Worm (Caenorhabditis elegans) whole organism, L1 larva: ENCODE measurements around the gene C36E6.8.

Source experiments
- C04F5.9 ChIP-seq: sonication (generic microtip); optimal IDR thresholded peaks from 2 replicates; lab custom pipeline; 2016; ENCODE audit warnings: missing genetic modification characterization, missing compliant biosample characterization
- C34B4.2 ChIP-seq: sonication (generic microtip); optimal IDR thresholded peaks from 2 replicates; lab custom pipeline; 2017; ENCODE audit warnings: mild to moderate bottlenecking, missing genetic modification characterization, missing compliant biosample characterization
- Y116A8C.19 ChIP-seq: sonication (generic microtip); optimal IDR thresholded peaks from 2 replicates; lab custom pipeline; 2016; ENCODE audit warnings: missing compliant biosample characterization, missing genetic modification characterization, borderline replicate concordance
- blmp-1 ChIP-seq: fragments of 150-350 bp; optimal IDR thresholded peaks from 2 replicates; lab custom pipeline; 2014; ENCODE audit warnings: missing biosample characterization, missing genetic modification characterization
- ceh-8 ChIP-seq: fragments of 200-800 bp; sonication (Bioruptor generic); optimal IDR thresholded peaks from 2 replicates; lab custom pipeline; 2018; ENCODE audit warnings: mild to moderate bottlenecking, missing genetic modification characterization, moderate library complexity, missing compliant biosample characterization
- ceh-82 ChIP-seq, 3 experiments: fragments of 150-350 bp in 1 of 3; sonication (generic microtip) in 2 of 3; optimal IDR thresholded peaks; 2 replicates each; lab custom pipeline; 2014 to 2017; ENCODE audit warnings: missing biosample characterization in 3 of 3, missing genetic modification characterization in 3 of 3
- ceh-88 ChIP-seq: fragments of 200-800 bp; sonication (Bioruptor generic); IDR thresholded peaks from 2 replicates; pipeline ENCODE4 v1.3.6; 2022; ENCODE audit warnings: missing genetic modification characterization, missing compliant biosample characterization
- ceh-90 ChIP-seq: sonication (generic microtip); optimal IDR thresholded peaks from 2 replicates; lab custom pipeline; 2016; ENCODE audit warnings: missing genetic modification characterization, missing compliant biosample characterization
- ces-1 ChIP-seq: fragments of 150-350 bp; optimal IDR thresholded peaks from 2 replicates; lab custom pipeline; 2014; ENCODE audit warnings: missing biosample characterization, missing genetic modification reagents, missing genetic modification characterization
- dpl-1 ChIP-seq, 3 experiments: fragments of 150-350 bp in 2 of 3; sonication (generic microtip) in 1 of 3; optimal IDR thresholded peaks; 2 replicates each; lab custom pipeline; 2014 to 2017; ENCODE audit warnings: missing biosample characterization in 3 of 3, missing genetic modification characterization in 3 of 3, missing genetic modification reagents in 3 of 3
- efl-3 ChIP-seq: fragments of 200-800 bp; sonication (Bioruptor generic); optimal IDR thresholded peaks from 2 replicates; lab custom pipeline; 2018; ENCODE audit warnings: mild to moderate bottlenecking, missing genetic modification characterization, missing compliant biosample characterization
- egl-13 ChIP-seq: sonication (generic microtip); optimal IDR thresholded peaks from 2 replicates; lab custom pipeline; 2016; ENCODE audit warnings: missing genotype, missing genetic modification reagents, missing genetic modification characterization, missing compliant biosample characterization
- elt-3 ChIP-seq, 6 experiments: fragments of 150-350 bp in 1 of 6; sonication (generic microtip); optimal IDR thresholded peaks; 2 replicates each; lab custom pipeline; 2017 to 2018; ENCODE audit warnings: missing biosample characterization in 6 of 6, missing genetic modification characterization in 6 of 6, inconsistent platforms in 1 of 6
- ets-5 ChIP-seq: fragments of 200-800 bp; sonication (Bioruptor generic); IDR thresholded peaks from 2 replicates; pipeline ENCODE4 v1.3.6; 2022; ENCODE audit warnings: missing genetic modification characterization, missing compliant biosample characterization
- fkh-4 ChIP-seq: sonication (generic microtip); optimal IDR thresholded peaks from 2 replicates; lab custom pipeline; 2016; ENCODE audit warnings: missing compliant biosample characterization, missing genetic modification characterization, borderline replicate concordance
- fkh-8 ChIP-seq: sonication (generic microtip); optimal IDR thresholded peaks from 2 replicates; lab custom pipeline; 2016; ENCODE audit warnings: mild to moderate bottlenecking, missing genetic modification characterization, missing compliant biosample characterization
- fos-1 ChIP-seq: fragments of 150-350 bp; optimal IDR thresholded peaks from 2 replicates; lab custom pipeline; 2014; ENCODE audit warnings: missing biosample characterization, missing genetic modification characterization
- grh-1 ChIP-seq: fragments of 200-800 bp; sonication (Bioruptor generic); IDR thresholded peaks from 2 replicates; pipeline ENCODE4 v1.3.6; 2022; ENCODE audit warnings: missing genetic modification reagents, missing genetic modification characterization, missing compliant biosample characterization
- hlh-17 ChIP-seq: fragments of 200-800 bp; sonication (Bioruptor generic); optimal IDR thresholded peaks from 2 replicates; lab custom pipeline; 2018; ENCODE audit warnings: missing genetic modification characterization, mild to moderate bottlenecking, missing compliant biosample characterization, moderate library complexity, borderline replicate concordance
- hlh-4 ChIP-seq: sonication (generic microtip); optimal IDR thresholded peaks from 2 replicates; lab custom pipeline; 2016; ENCODE audit warnings: mild to moderate bottlenecking, missing genetic modification characterization, missing compliant biosample characterization
- irx-1 ChIP-seq: sonication (generic microtip); optimal IDR thresholded peaks from 2 replicates; lab custom pipeline; 2016; ENCODE audit warnings: missing genetic modification characterization, missing compliant biosample characterization
- jun-1 ChIP-seq: fragments of 150-350 bp; optimal IDR thresholded peaks from 2 replicates; lab custom pipeline; 2014; ENCODE audit warnings: missing biosample characterization, missing genetic modification reagents, missing genetic modification characterization
- lin-14 ChIP-seq: fragments of 200-800 bp; sonication (Bioruptor generic); optimal IDR thresholded peaks from 2 replicates; lab custom pipeline; 2018; ENCODE audit warnings: mild to moderate bottlenecking, missing genetic modification characterization, moderate library complexity, missing compliant biosample characterization
- lin-15B ChIP-seq: fragments of 150-350 bp; sonication (generic microtip); optimal IDR thresholded peaks from 3 replicates; lab custom pipeline; 2014; ENCODE audit warnings: missing biosample characterization, missing genetic modification characterization
- lin-35 ChIP-seq, 2 experiments: fragments of 150-350 bp; optimal IDR thresholded peaks; 2 replicates each; lab custom pipeline; 2014; ENCODE audit warnings: missing biosample characterization in 2 of 2, missing genetic modification characterization in 2 of 2, missing genetic modification reagents in 2 of 2
- lin-39 ChIP-seq: fragments of 150-350 bp; optimal IDR thresholded peaks from 2 replicates; lab custom pipeline; 2014; ENCODE audit warnings: missing biosample characterization, missing genetic modification reagents, missing genetic modification characterization
- lir-3 ChIP-seq: sonication (generic microtip); optimal IDR thresholded peaks from 2 replicates; lab custom pipeline; 2016; ENCODE audit warnings: mild to moderate bottlenecking, missing genetic modification characterization, moderate library complexity, missing compliant biosample characterization; ENCODE audit not compliant: poor library complexity
- mab-9 ChIP-seq: fragments of 200-800 bp; sonication (Bioruptor generic); IDR thresholded peaks from 2 replicates; pipeline ENCODE4 v1.3.6; 2022; ENCODE audit warnings: missing genetic modification reagents, missing genetic modification characterization, missing compliant biosample characterization
- mep-1 ChIP-seq: fragments of 150-350 bp; optimal IDR thresholded peaks from 2 replicates; lab custom pipeline; 2014; ENCODE audit warnings: missing biosample characterization, missing genetic modification characterization
- nhr-237 ChIP-seq: fragments of 150-350 bp; optimal IDR thresholded peaks from 2 replicates; lab custom pipeline; 2014; ENCODE audit warnings: missing biosample characterization, missing genetic modification characterization
- nhr-76 ChIP-seq: sonication (generic microtip); optimal IDR thresholded peaks from 2 replicates; lab custom pipeline; 2017; ENCODE audit warnings: missing biosample characterization, missing genetic modification characterization
- pag-3 ChIP-seq: sonication (generic microtip); optimal IDR thresholded peaks from 2 replicates; lab custom pipeline; 2017; ENCODE audit warnings: missing genetic modification characterization, mild to moderate bottlenecking, missing compliant biosample characterization, antibody characterized with exemption, borderline replicate concordance; ENCODE audit not compliant: insufficient read depth
- pax-3 ChIP-seq: fragments of 200-800 bp; sonication (Bioruptor generic); optimal IDR thresholded peaks from 2 replicates; lab custom pipeline; 2018; ENCODE audit warnings: mild to moderate bottlenecking, missing genetic modification characterization, moderate library complexity, missing compliant biosample characterization
- snpc-4 ChIP-seq: fragments of 150-350 bp; optimal IDR thresholded peaks from 2 replicates; lab custom pipeline; 2014; ENCODE audit warnings: missing biosample characterization, missing genetic modification characterization
- snu-23 ChIP-seq: sonication (generic microtip); optimal IDR thresholded peaks from 2 replicates; lab custom pipeline; 2016; ENCODE audit warnings: missing genetic modification characterization, missing compliant biosample characterization
- sup-37 ChIP-seq: fragments of 200-800 bp; sonication (Bioruptor generic); optimal IDR thresholded peaks from 2 replicates; lab custom pipeline; 2018; ENCODE audit warnings: mild to moderate bottlenecking, missing genetic modification characterization, missing compliant biosample characterization
- tbx-2 ChIP-seq: sonication (generic microtip); optimal IDR thresholded peaks from 2 replicates; lab custom pipeline; 2016; ENCODE audit warnings: missing genetic modification characterization, missing compliant biosample characterization
- tlp-1 ChIP-seq: fragments of 150-350 bp; optimal IDR thresholded peaks from 2 replicates; lab custom pipeline; 2014; ENCODE audit warnings: missing biosample characterization, missing genetic modification characterization
- unc-130 ChIP-seq: fragments of 150-350 bp; optimal IDR thresholded peaks from 2 replicates; lab custom pipeline; 2017; ENCODE audit warnings: missing biosample characterization, missing genetic modification characterization, inconsistent platforms
- unc-30 ChIP-seq: sonication (generic microtip); optimal IDR thresholded peaks from 2 replicates; lab custom pipeline; 2017; ENCODE audit warnings: missing biosample characterization, missing genetic modification characterization
- unc-62 ChIP-seq: fragments of 150-350 bp; optimal IDR thresholded peaks from 2 replicates; lab custom pipeline; 2014; ENCODE audit warnings: missing biosample characterization, missing genetic modification reagents, missing genetic modification characterization
- unc-86 ChIP-seq: sonication (generic microtip); optimal IDR thresholded peaks from 2 replicates; lab custom pipeline; 2016; ENCODE audit warnings: missing genetic modification characterization, missing compliant biosample characterization
- unc-98 ChIP-seq: fragments of 200-800 bp; sonication (Bioruptor generic); IDR thresholded peaks from 2 replicates; pipeline ENCODE4 v1.3.6; 2022; ENCODE audit warnings: missing genetic modification characterization, missing compliant biosample characterization
- xbp-1 ChIP-seq: sonication (generic microtip); optimal IDR thresholded peaks from 2 replicates; lab custom pipeline; 2016; ENCODE audit warnings: missing genetic modification characterization, missing compliant biosample characterization
- ztf-11 ChIP-seq, 2 experiments: sonication (generic microtip); optimal IDR thresholded peaks; 2 replicates each; lab custom pipeline; 2016 to 2017; ENCODE audit warnings: missing genetic modification characterization in 2 of 2, missing biosample characterization in 1 of 2, missing compliant biosample characterization in 1 of 2
- ztf-4 ChIP-seq: fragments of 150-350 bp; optimal IDR thresholded peaks from 2 replicates; lab custom pipeline; 2014; ENCODE audit warnings: missing biosample characterization, missing genetic modification characterization

C36E6.8 gene

DNA sequence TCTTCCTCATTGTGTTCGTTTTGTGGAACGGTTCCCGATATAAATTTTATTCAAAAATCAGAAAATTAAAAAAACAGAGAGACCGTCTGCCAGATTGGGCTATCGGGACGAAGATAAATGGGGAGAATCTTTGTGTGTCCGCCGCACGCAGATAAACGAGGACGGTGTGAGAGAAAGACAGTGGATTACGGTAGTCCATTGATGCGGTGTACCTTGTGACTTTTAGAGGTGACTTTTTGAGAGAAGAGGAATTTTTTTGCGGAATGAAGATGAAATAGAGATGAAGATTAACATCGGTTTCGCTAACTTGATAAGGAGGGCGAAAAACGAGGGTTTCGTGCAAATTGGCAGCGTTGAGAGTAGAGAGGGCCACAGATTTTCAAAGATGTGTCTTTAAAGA is 10.7 kb upstream of the C36E6.8 start (continued):
- TF ChIP-seq grh-1 (GFP tag; lab: Robert Waterston, UW) (peak; percentile 46; the same call in 1 of the 2 replicates), blmp-1 (tag; lab: Kevin White, UChicago) (peak; percentile 91), lin-35 (GFP tag; optimal IDR thresholded peaks at IDR 0.05; lab: Kevin White, UChicago) (peak in 1 of 2 experiments; percentile 41), unc-62 (no peak), lin-15B (no peak), pax-3 (tag; lab: Kevin White, UChicago) (no peak), snu-23 (GFP tag; lab: Kevin White, UChicago) (peak; percentile 72), tbx-2 (peak; percentile 48), unc-30 (tag; lab: Kevin White, UChicago) (no peak), irx-1 (tag; lab: Kevin White, UChicago) (peak; percentile 67), nhr-237 (tag; lab: Kevin White, UChicago) (no peak)
- TF ChIP-seq, all 84 proteins: peak for 20

ce11 chrX:17428803-17429202 is 9.7 kb upstream of the C36E6.8 start, which contains the start of gene pbo-6:
TSS of gene pbo-6 (plus strand) at chrX:17429042.
- no peak for TF ChIP-seq ceh-8 (GFP tag; lab: Kevin White, UChicago)
- TF ChIP-seq unc-30 (tag; lab: Kevin White, UChicago), result no peak
- no peak for TF ChIP-seq unc-86 (tag; lab: Kevin White, UChicago)
- no peak for TF ChIP-seq tlp-1 (tag; lab: Kevin White, UChicago)
- no peak for TF ChIP-seq ceh-82 (tag; optimal IDR thresholded peaks at IDR 0.05; lab: Kevin White, UChicago)
- no peak for TF ChIP-seq ceh-88 (GFP tag; lab: Robert Waterston, UW)
- no peak for TF ChIP-seq C34B4.2
- no peak for TF ChIP-seq Y116A8C.19 (tag; lab: Kevin White, UChicago)
- TF ChIP-seq ztf-11 (tag; optimal IDR thresholded peaks at IDR 0.05; lab: Kevin White, UChicago), result no peak

DNA sequence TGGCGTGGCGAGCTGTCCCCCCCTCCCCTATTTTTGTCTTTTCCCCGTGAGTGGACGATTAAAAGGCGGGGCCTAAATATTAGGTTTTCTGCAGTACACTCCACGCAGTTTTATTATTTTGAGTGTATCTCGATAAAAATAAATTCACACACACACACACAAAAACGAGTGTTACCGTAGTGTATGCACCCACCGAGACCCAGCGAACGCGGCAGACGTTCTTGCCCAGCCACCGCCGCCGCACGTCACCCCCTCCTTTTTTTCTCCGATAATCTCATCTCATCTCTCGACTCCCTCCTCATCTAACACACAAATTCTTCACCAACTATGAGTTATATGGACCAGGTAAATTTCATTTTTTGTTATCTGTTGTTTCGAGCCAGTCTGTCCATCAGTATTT is 4.3 kb upstream of the C36E6.8 start, which contains the start of gene fubl-3:
Gene fubl-3 (plus strand): TSS at position 212 of the 400 bp plus-strand sequence.
- TF ChIP-seq unc-86 (tag; lab: Kevin White, UChicago) (no peak), fkh-8 (no peak), mep-1 (tag; lab: Kevin White, UChicago) (peak; percentile 14), xbp-1 (peak; percentile 37), ztf-4 (no peak), unc-130 (peak; percentile 51), ztf-11 (tag; optimal IDR thresholded peaks at IDR 0.05; lab: Kevin White, UChicago) (no peak), egl-13 (tag; lab: Kevin White, UChicago) (no peak), blmp-1 (tag; lab: Kevin White, UChicago) (peak; percentile 19), pag-3 (tag; lab: Kevin White, UChicago) (no peak), ets-5 (GFP tag; lab: Robert Waterston, UW) (no peak), nhr-237 (tag; lab: Kevin White, UChicago) (no peak), sup-37 (GFP tag; lab: Kevin White, UChicago) (no peak), nhr-76 (tag; lab: Kevin White, UChicago) (no peak), Y116A8C.19 (tag; lab: Kevin White, UChicago) (no peak), unc-98 (GFP tag; lab: Robert Waterston, UW) (no peak), elt-3 (tag; optimal IDR thresholded peaks at IDR 0.05; lab: Kevin White, UChicago) (no peak), hlh-4 (tag; lab: Kevin White, UChicago) (no peak), dpl-1 (GFP tag; optimal IDR thresholded peaks at IDR 0.05; lab: Kevin White, UChicago) (no peak), mab-9 (no peak), C04F5.9 (tag; lab: Kevin White, UChicago) (no peak), grh-1 (GFP tag; lab: Robert Waterston, UW) (no peak), ces-1 (GFP tag; lab: Kevin White, UChicago) (no peak), pax-3 (tag; lab: Kevin White, UChicago) (no peak), unc-30 (tag; lab: Kevin White, UChicago) (no peak), lin-39 (tag; lab: Kevin White, UChicago) (no peak), lir-3 (tag; lab: Kevin White, UChicago) (no peak), hlh-17 (GFP tag; lab: Kevin White, UChicago) (no peak), unc-62 (no peak), efl-3 (GFP tag; lab: Kevin White, UChicago) (no peak), lin-14 (peak; percentile 84), irx-1 (tag; lab: Kevin White, UChicago) (no peak), fkh-4 (no peak), C34B4.2 (no peak), lin-15B (no peak), ceh-88 (GFP tag; lab: Robert Waterston, UW) (no peak), jun-1 (tag; lab: Kevin White, UChicago) (no peak), snpc-4 (tag; lab: Kevin White, UChicago) (peak; percentile 11), ceh-90 (tag; lab: Kevin White, UChicago) (no peak), fos-1 (tag; lab: Kevin White, UChicago) (no peak)
